Worm (Caenorhabditis elegans) whole organism, L4 larva: ENCODE measurements around the gene Y54G2A.77.
A peak's percentile ranks its signal among the peaks of the same experiment; 100 is the strongest.

Experiments
- F10B5.3 ChIP-seq: sonication (generic microtip); optimal IDR thresholded peaks from 2 replicates; lab custom pipeline; 2016; ENCODE audit warnings: mild to moderate bottlenecking, missing genetic modification characterization, missing compliant biosample characterization
- F37D6.2 ChIP-seq: sonication (generic microtip); optimal IDR thresholded peaks from 2 replicates; lab custom pipeline; 2016; ENCODE audit warnings: mild to moderate bottlenecking, missing genetic modification characterization, missing compliant biosample characterization
- F44E2.7 ChIP-seq: fragments of 200-800 bp; sonication (Bioruptor generic); IDR thresholded peaks from 2 replicates; pipeline ENCODE4 v2.1.2; 2022; ENCODE audit warnings: missing genetic modification characterization, missing compliant biosample characterization
- T26A8.4 ChIP-seq: fragments of 200-800 bp; sonication (Bioruptor generic); IDR thresholded peaks from 2 replicates; pipeline ENCODE4 v1.3.6; 2022; ENCODE audit warnings: missing genetic modification characterization, missing compliant biosample characterization
- Y105C5A.15 ChIP-seq: fragments of 200-800 bp; sonication (Bioruptor generic); IDR thresholded peaks from 2 replicates; pipeline ENCODE4 v1.3.6; 2022; ENCODE audit warnings: missing genetic modification characterization, missing compliant biosample characterization
- Y48G9A.11 ChIP-seq: fragments of 200-800 bp; sonication (Bioruptor generic); IDR thresholded peaks from 2 replicates; pipeline ENCODE4 v1.3.6; 2022; ENCODE audit warnings: missing genetic modification reagents, missing genetic modification characterization, missing compliant biosample characterization
- ZK337.2 ChIP-seq: fragments of 200-800 bp; sonication (Bioruptor generic); IDR thresholded peaks from 2 replicates; pipeline ENCODE4 v1.3.6; 2022; ENCODE audit warnings: missing genetic modification reagents, missing genetic modification characterization, missing compliant biosample characterization
- aha-1 ChIP-seq: fragments of 150-350 bp; peaks from one replicate; lab custom pipeline; 2014; ENCODE audit warnings: missing biosample characterization, missing genetic modification characterization
- aly-2 ChIP-seq: sonication (generic microtip); optimal IDR thresholded peaks from 2 replicates; lab custom pipeline; 2018; ENCODE audit warnings: missing biosample characterization, missing genetic modification characterization
- ama-1 ChIP-seq: fragments of 150-350 bp; optimal IDR thresholded peaks from 2 replicates; lab custom pipeline; 2014; ENCODE audit warnings: inconsistent platforms, mixed read lengths
- arid-1 ChIP-seq: fragments of 200-800 bp; sonication (Bioruptor generic); conservative IDR thresholded peaks from 2 replicates; pipeline ENCODE4 v1.3.6; 2022; ENCODE audit warnings: missing genetic modification reagents, missing genetic modification characterization, missing compliant biosample characterization
- ceh-62 ChIP-seq: sonication (generic microtip); optimal IDR thresholded peaks from 2 replicates; lab custom pipeline; 2017; ENCODE audit warnings: missing biosample characterization, missing genetic modification characterization
- ceh-82 ChIP-seq: sonication (generic microtip); optimal IDR thresholded peaks from 2 replicates; lab custom pipeline; 2017; ENCODE audit warnings: missing biosample characterization, missing genetic modification characterization
- ctbp-1 ChIP-seq: fragments of 200-800 bp; sonication (Bioruptor generic); IDR thresholded peaks from 2 replicates; pipeline ENCODE4 v1.3.6; 2022; ENCODE audit warnings: missing genetic modification reagents, missing genetic modification characterization, missing compliant biosample characterization
- daf-16 ChIP-seq, 3 experiments: sonication (generic microtip); optimal IDR thresholded peaks; 2 replicates each; lab custom pipeline; 2016 to 2017; ENCODE audit warnings: missing genetic modification characterization in 3 of 3, missing genetic modification reagents in 3 of 3, mild to moderate bottlenecking in 2 of 3, missing compliant biosample characterization in 2 of 3, missing biosample characterization in 1 of 3, moderate library complexity in 1 of 3
- dmd-8 ChIP-seq: fragments of 200-800 bp; sonication (Bioruptor generic); IDR thresholded peaks from 2 replicates; pipeline ENCODE4 v1.3.6; 2022; ENCODE audit warnings: missing genetic modification characterization, missing compliant biosample characterization
- dmd-9 ChIP-seq: fragments of 200-800 bp; sonication (Bioruptor generic); IDR thresholded peaks from 2 replicates; pipeline ENCODE4 v1.3.6; 2022; ENCODE audit warnings: missing genetic modification reagents, missing genetic modification characterization, missing compliant biosample characterization
- duxl-1 ChIP-seq: sonication (generic microtip); optimal IDR thresholded peaks from 2 replicates; lab custom pipeline; 2016; ENCODE audit warnings: mild to moderate bottlenecking, missing genetic modification characterization, moderate library complexity, missing compliant biosample characterization; ENCODE audit not compliant: poor library complexity
- egl-43 ChIP-seq: fragments of 200-800 bp; sonication (Bioruptor generic); IDR thresholded peaks from 2 replicates; pipeline ENCODE4 v1.3.6; 2022; ENCODE audit warnings: missing genetic modification reagents, missing genetic modification characterization, missing compliant biosample characterization
- hif-1 ChIP-seq, 2 experiments: sonication (generic microtip); optimal IDR thresholded peaks; 2 replicates each; lab custom pipeline; 2016 to 2017; ENCODE audit warnings: missing compliant biosample characterization in 2 of 2, missing genetic modification characterization in 2 of 2, missing genetic modification reagents in 2 of 2, missing genotype in 2 of 2, mild to moderate bottlenecking in 1 of 2
- hlh-11 ChIP-seq: fragments of 200-800 bp; sonication (Bioruptor generic); optimal IDR thresholded peaks from 2 replicates; lab custom pipeline; 2018; ENCODE audit warnings: mild to moderate bottlenecking, missing genetic modification characterization, missing compliant biosample characterization
- hmg-1.1 ChIP-seq: fragments of 200-800 bp; sonication (Bioruptor generic); IDR thresholded peaks from 2 replicates; pipeline ENCODE4 v1.3.6; 2022; ENCODE audit warnings: missing genetic modification reagents, missing genetic modification characterization, missing compliant biosample characterization
- lin-13 ChIP-seq: fragments of 150-350 bp; optimal IDR thresholded peaks from 2 replicates; lab custom pipeline; 2014; ENCODE audit warnings: missing biosample characterization, missing genetic modification reagents, missing genetic modification characterization
- lin-29 ChIP-seq: fragments of 200-800 bp; sonication (Bioruptor generic); IDR thresholded peaks from 2 replicates; pipeline ENCODE4 v1.3.6; 2022; ENCODE audit warnings: missing genetic modification reagents, missing genetic modification characterization, missing compliant biosample characterization
- mep-1 ChIP-seq: fragments of 150-350 bp; sonication (generic microtip); optimal IDR thresholded peaks from 3 replicates; lab custom pipeline; 2014; ENCODE audit warnings: missing biosample characterization, missing genetic modification characterization
- mxl-2 ChIP-seq: fragments of 200-800 bp; sonication (Bioruptor generic); conservative IDR thresholded peaks from 2 replicates; pipeline ENCODE4 v1.3.6; 2022; ENCODE audit warnings: missing genetic modification reagents, missing genetic modification characterization, missing compliant biosample characterization
- nhr-111 ChIP-seq: fragments of 200-800 bp; sonication (Bioruptor generic); optimal IDR thresholded peaks from 2 replicates; lab custom pipeline; 2018; ENCODE audit warnings: mild to moderate bottlenecking, missing genetic modification characterization, missing compliant biosample characterization
- nhr-41 ChIP-seq: fragments of 200-800 bp; sonication (Bioruptor generic); IDR thresholded peaks from 2 replicates; pipeline ENCODE4 v1.3.6; 2022; ENCODE audit warnings: missing genetic modification reagents, missing genetic modification characterization, missing compliant biosample characterization
- nhr-48 ChIP-seq: sonication (generic microtip); optimal IDR thresholded peaks from 2 replicates; lab custom pipeline; 2016; ENCODE audit warnings: mild to moderate bottlenecking, missing genetic modification characterization, missing compliant biosample characterization
- nhr-6 ChIP-seq: fragments of 150-350 bp; optimal IDR thresholded peaks from 2 replicates; lab custom pipeline; 2014; ENCODE audit warnings: missing biosample characterization, missing genetic modification characterization
- nhr-77 ChIP-seq: fragments of 150-350 bp; optimal IDR thresholded peaks from 2 replicates; lab custom pipeline; 2014; ENCODE audit warnings: missing biosample characterization, missing genetic modification characterization
- pha-4 ChIP-seq, 2 experiments: fragments of 150-350 bp in 1 of 2; fragments of 200-800 bp in 1 of 2; sonication (Bioruptor generic) in 1 of 2; IDR thresholded peaks in 1 of 2; optimal IDR thresholded peaks in 1 of 2; 2 replicates each; pipeline versions ENCODE4 v1.3.6 to Lab custom; 2014 to 2022; ENCODE audit warnings: missing genetic modification characterization in 2 of 2, missing genetic modification reagents in 2 of 2, missing biosample characterization in 1 of 2, missing compliant biosample characterization in 1 of 2
- php-3 ChIP-seq: fragments of 200-800 bp; sonication (Bioruptor generic); IDR thresholded peaks from 2 replicates; pipeline ENCODE4 v1.3.6; 2022; ENCODE audit warnings: missing genetic modification reagents, missing genetic modification characterization, missing compliant biosample characterization
- rbr-2 ChIP-seq: sonication (generic microtip); optimal IDR thresholded peaks from 2 replicates; lab custom pipeline; 2016; ENCODE audit warnings: missing genotype, missing genetic modification characterization, missing compliant biosample characterization
- saeg-2 ChIP-seq: fragments of 200-800 bp; sonication (Bioruptor generic); IDR thresholded peaks from 2 replicates; pipeline ENCODE4 v1.3.6; 2022; ENCODE audit warnings: missing genetic modification reagents, missing genetic modification characterization, missing compliant biosample characterization
- sdz-12 ChIP-seq: fragments of 200-800 bp; sonication (Bioruptor generic); optimal IDR thresholded peaks from 2 replicates; lab custom pipeline; 2018; ENCODE audit warnings: mild to moderate bottlenecking, missing genetic modification characterization, missing compliant biosample characterization
- set-16 ChIP-seq: fragments of 200-800 bp; sonication (Bioruptor generic); IDR thresholded peaks from 2 replicates; pipeline ENCODE4 v1.3.6; 2022; ENCODE audit warnings: missing genetic modification reagents, missing genetic modification characterization, missing compliant biosample characterization
- snpc-1.2 ChIP-seq: fragments of 200-800 bp; sonication (Bioruptor generic); IDR thresholded peaks from 2 replicates; pipeline ENCODE4 v1.3.6; 2022; ENCODE audit warnings: missing genetic modification reagents, missing genetic modification characterization, missing compliant biosample characterization
- unc-62 ChIP-seq, 3 experiments: fragments of 150-350 bp in 1 of 3; sonication (generic microtip); optimal IDR thresholded peaks in 2 of 3; peaks in 1 of 3; 1 replicate in 1 of 3; 2 replicates in 2 of 3; lab custom pipeline; 2014 to 2017; ENCODE audit warnings: missing biosample characterization in 3 of 3, missing genetic modification characterization in 3 of 3, missing genetic modification reagents in 3 of 3, missing genotype in 1 of 3
- zip-11 ChIP-seq: fragments of 200-800 bp; sonication (Bioruptor generic); IDR thresholded peaks from 2 replicates; pipeline ENCODE4 v1.3.6; 2022; ENCODE audit warnings: missing genetic modification characterization, missing compliant biosample characterization

Y54G2A.77 gene

ce11 chrIV:2764160-2764559 lies 1.7 kb downstream of the Y54G2A.77 start:
- TF ChIP-seq F44E2.7 (GFP tag; lab: Robert Waterston, UW): no peak
- no peak for TF ChIP-seq F10B5.3 (tag; lab: Kevin White, UChicago)
- TF ChIP-seq pha-4 (GFP tag; IDR thresholded peaks at IDR 0.05; lab: Robert Waterston, UW): 0 out of 2 replicates have a peak, but pooled peaks have one; percentile 41
- TF ChIP-seq pha-4 (tag; optimal IDR thresholded peaks at IDR 0.05; lab: Kevin White, UChicago): no peak
- no peak for TF ChIP-seq F37D6.2 (tag; lab: Kevin White, UChicago)
- TF ChIP-seq snpc-1.2 (GFP tag; lab: Robert Waterston, UW): peak; percentile 35; the same call in 1 of the 2 replicates
- TF ChIP-seq ceh-82: no peak
- TF ChIP-seq egl-43 (GFP tag; lab: Robert Waterston, UW): no peak
- no peak for TF ChIP-seq lin-13 (GFP tag; lab: Kevin White, UChicago)
- no peak for TF ChIP-seq arid-1 (GFP tag; lab: Robert Waterston, UW)
- TF ChIP-seq saeg-2 (GFP tag; lab: Robert Waterston, UW): no peak
- no peak for TF ChIP-seq ZK337.2 (GFP tag; lab: Robert Waterston, UW)
- no peak for TF ChIP-seq nhr-6 (tag; lab: Kevin White, UChicago)
- TF ChIP-seq aly-2: no peak
- no peak for TF ChIP-seq nhr-111 (GFP tag; lab: Kevin White, UChicago)
- no peak for TF ChIP-seq T26A8.4 (GFP tag; lab: Robert Waterston, UW)
- no peak for TF ChIP-seq dmd-8
- TF ChIP-seq aha-1 (tag; lab: Kevin White, UChicago): peak; percentile 73
- no peak for TF ChIP-seq nhr-77 (tag; lab: Kevin White, UChicago)
- TF ChIP-seq hlh-11 (tag; lab: Kevin White, UChicago): no peak
- TF ChIP-seq lin-29: no peak
- TF ChIP-seq rbr-2 (tag; lab: Kevin White, UChicago): no peak
- TF ChIP-seq nhr-48: no peak
- TF ChIP-seq Y48G9A.11: no peak

ce11 chrIV:2765048-2765708 lies 2.7 kb downstream of the Y54G2A.77 start:
- peak; percentile 35; the same call in 1 of the 2 replicates for TF ChIP-seq nhr-41 (GFP tag; lab: Robert Waterston, UW)
- TF ChIP-seq zip-11 (GFP tag; lab: Robert Waterston, UW): 0 out of 2 replicates have a peak, but pooled peaks have one; percentile 31
- peak; percentile 49; the same call in 1 of the 2 replicates for TF ChIP-seq pha-4 (GFP tag; IDR thresholded peaks at IDR 0.05; lab: Robert Waterston, UW)
- TF ChIP-seq pha-4 (tag; optimal IDR thresholded peaks at IDR 0.05; lab: Kevin White, UChicago): no peak
- peak in 1 of 2 experiments; percentile 24 for TF ChIP-seq unc-62 (GFP tag; optimal IDR thresholded peaks at IDR 0.05 in 1 of 2; lab: Kevin White, UChicago)
- no peak for TF ChIP-seq unc-62 (tag; optimal IDR thresholded peaks at IDR 0.05; lab: Kevin White, UChicago)
- 0 out of 2 replicates have a peak, but pooled peaks have one; percentile 32 for TF ChIP-seq Y105C5A.15 (GFP tag; lab: Robert Waterston, UW)
- no peak for TF ChIP-seq mxl-2
- TF ChIP-seq hmg-1.1 (GFP tag; lab: Robert Waterston, UW): peak; percentile 40; the same call in 1 of the 2 replicates
- no peak for TF ChIP-seq ceh-62 (tag; lab: Kevin White, UChicago)
- peak; percentile 55 for TF ChIP-seq duxl-1 (tag; lab: Kevin White, UChicago)
- TF ChIP-seq php-3: no peak
- TF ChIP-seq mep-1 (tag; lab: Kevin White, UChicago): peak; percentile 36
- TF ChIP-seq dmd-9 (GFP tag; lab: Robert Waterston, UW): no peak
- peak; percentile 94 for TF ChIP-seq sdz-12 (GFP tag; lab: Kevin White, UChicago)
- TF ChIP-seq daf-16 (GFP tag; optimal IDR thresholded peaks at IDR 0.05; lab: Kevin White, UChicago): no peak
- no peak for TF ChIP-seq daf-16 (tag; optimal IDR thresholded peaks at IDR 0.05; lab: Kevin White, UChicago)
- TF ChIP-seq set-16 (GFP tag; lab: Robert Waterston, UW): peak; percentile 72
- TF ChIP-seq ama-1: peak; percentile 86
- peak; percentile 54; the same call in 1 of the 2 replicates for TF ChIP-seq egl-43 (GFP tag; lab: Robert Waterston, UW)
- 0 out of 2 replicates have a peak, but pooled peaks have one; percentile 56 for TF ChIP-seq ctbp-1 (GFP tag; lab: Robert Waterston, UW)
- peak in 1 of 2 experiments; percentile 48 for TF ChIP-seq hif-1 (tag; optimal IDR thresholded peaks at IDR 0.05; lab: Kevin White, UChicago)
- TF ChIP-seq arid-1 (GFP tag; lab: Robert Waterston, UW): peak; percentile 49
- TF ChIP-seq, all 104 proteins: peak for 15
